Worm (Caenorhabditis elegans) whole organism, L1 larva: ENCODE data around the gene sma-3.
A peak's percentile ranks its signal among the peaks of the same experiment; 100 is the strongest.

Experiments
- C04F5.9 ChIP-seq: sonication (generic microtip); optimal IDR thresholded peaks from 2 replicates; lab custom pipeline; 2016; ENCODE audit warnings: missing genetic modification characterization, missing compliant biosample characterization
- C34B4.2 ChIP-seq: sonication (generic microtip); optimal IDR thresholded peaks from 2 replicates; lab custom pipeline; 2017; ENCODE audit warnings: mild to moderate bottlenecking, missing genetic modification characterization, missing compliant biosample characterization
- Y116A8C.19 ChIP-seq: sonication (generic microtip); optimal IDR thresholded peaks from 2 replicates; lab custom pipeline; 2016; ENCODE audit warnings: missing compliant biosample characterization, missing genetic modification characterization, borderline replicate concordance
- ama-1 ChIP-seq: fragments of 150-350 bp; optimal IDR thresholded peaks from 2 replicates; lab custom pipeline; 2014
- ceh-8 ChIP-seq: fragments of 200-800 bp; sonication (Bioruptor generic); optimal IDR thresholded peaks from 2 replicates; lab custom pipeline; 2018; ENCODE audit warnings: mild to moderate bottlenecking, missing genetic modification characterization, moderate library complexity, missing compliant biosample characterization
- ceh-82 ChIP-seq, 3 experiments: fragments of 150-350 bp in 1 of 3; sonication (generic microtip) in 2 of 3; optimal IDR thresholded peaks; 2 replicates each; lab custom pipeline; 2014 to 2017; ENCODE audit warnings: missing biosample characterization in 3 of 3, missing genetic modification characterization in 3 of 3
- ces-1 ChIP-seq: fragments of 150-350 bp; optimal IDR thresholded peaks from 2 replicates; lab custom pipeline; 2014; ENCODE audit warnings: missing biosample characterization, missing genetic modification reagents, missing genetic modification characterization
- dpl-1 ChIP-seq, 3 experiments: fragments of 150-350 bp in 2 of 3; sonication (generic microtip) in 1 of 3; optimal IDR thresholded peaks; 2 replicates each; lab custom pipeline; 2014 to 2017; ENCODE audit warnings: missing biosample characterization in 3 of 3, missing genetic modification characterization in 3 of 3, missing genetic modification reagents in 3 of 3
- dsc-1 ChIP-seq: sonication (generic microtip); optimal IDR thresholded peaks from 2 replicates; lab custom pipeline; 2016; ENCODE audit warnings: mild to moderate bottlenecking, missing genetic modification characterization, missing compliant biosample characterization
- efl-1 ChIP-seq, 4 experiments: fragments of 150-350 bp; optimal IDR thresholded peaks in 3 of 4; peaks in 1 of 4; 1 replicate in 1 of 4; 2 replicates in 3 of 4; lab custom pipeline; 2014; ENCODE audit warnings: missing biosample characterization in 2 of 4, missing genetic modification characterization in 2 of 4, missing genetic modification reagents in 2 of 4
- egl-13 ChIP-seq: sonication (generic microtip); optimal IDR thresholded peaks from 2 replicates; lab custom pipeline; 2016; ENCODE audit warnings: missing genotype, missing genetic modification reagents, missing genetic modification characterization, missing compliant biosample characterization
- elt-2 ChIP-seq: sonication (generic microtip); optimal IDR thresholded peaks from 2 replicates; lab custom pipeline; 2016; ENCODE audit warnings: missing genetic modification characterization, mild to moderate bottlenecking, inconsistent platforms, missing compliant biosample characterization, missing genetic modification reagents
- fkh-4 ChIP-seq: sonication (generic microtip); optimal IDR thresholded peaks from 2 replicates; lab custom pipeline; 2016; ENCODE audit warnings: missing compliant biosample characterization, missing genetic modification characterization, borderline replicate concordance
- fkh-8 ChIP-seq: sonication (generic microtip); optimal IDR thresholded peaks from 2 replicates; lab custom pipeline; 2016; ENCODE audit warnings: mild to moderate bottlenecking, missing genetic modification characterization, missing compliant biosample characterization
- hlh-17 ChIP-seq: fragments of 200-800 bp; sonication (Bioruptor generic); optimal IDR thresholded peaks from 2 replicates; lab custom pipeline; 2018; ENCODE audit warnings: missing genetic modification characterization, mild to moderate bottlenecking, missing compliant biosample characterization, moderate library complexity, borderline replicate concordance
- isw-1 ChIP-seq: fragments of 200-800 bp; sonication (Bioruptor generic); IDR thresholded peaks from 2 replicates; pipeline ENCODE4 v1.3.6; 2022; ENCODE audit warnings: missing genetic modification characterization, missing compliant biosample characterization
- lir-3 ChIP-seq: sonication (generic microtip); optimal IDR thresholded peaks from 2 replicates; lab custom pipeline; 2016; ENCODE audit warnings: mild to moderate bottlenecking, missing genetic modification characterization, moderate library complexity, missing compliant biosample characterization; ENCODE audit not compliant: poor library complexity
- mab-9 ChIP-seq: fragments of 200-800 bp; sonication (Bioruptor generic); IDR thresholded peaks from 2 replicates; pipeline ENCODE4 v1.3.6; 2022; ENCODE audit warnings: missing genetic modification reagents, missing genetic modification characterization, missing compliant biosample characterization
- mdl-1 ChIP-seq, 2 experiments: fragments of 150-350 bp; optimal IDR thresholded peaks; 2 replicates each; lab custom pipeline; 2014 to 2017; ENCODE audit warnings: missing biosample characterization in 2 of 2, missing genetic modification characterization in 2 of 2, inconsistent platforms in 1 of 2
- mef-2 ChIP-seq: fragments of 150-350 bp; optimal IDR thresholded peaks from 2 replicates; lab custom pipeline; 2014; ENCODE audit warnings: missing biosample characterization, missing genetic modification characterization
- mep-1 ChIP-seq: fragments of 150-350 bp; optimal IDR thresholded peaks from 2 replicates; lab custom pipeline; 2014; ENCODE audit warnings: missing biosample characterization, missing genetic modification characterization
- nhr-19 ChIP-seq: fragments of 200-800 bp; sonication (Bioruptor generic); conservative IDR thresholded peaks from 2 replicates; pipeline ENCODE4 v1.3.6; 2022; ENCODE audit warnings: missing genetic modification characterization, missing compliant biosample characterization
- nhr-20 ChIP-seq: sonication (generic microtip); optimal IDR thresholded peaks from 2 replicates; lab custom pipeline; 2016; ENCODE audit warnings: mild to moderate bottlenecking, missing genetic modification characterization, missing compliant biosample characterization
- nhr-47 ChIP-seq: sonication (generic microtip); optimal IDR thresholded peaks from 2 replicates; lab custom pipeline; 2016; ENCODE audit warnings: mild to moderate bottlenecking, missing genetic modification characterization, moderate library complexity, missing compliant biosample characterization
- nhr-71 ChIP-seq: sonication (generic microtip); optimal IDR thresholded peaks from 2 replicates; lab custom pipeline; 2016; ENCODE audit warnings: mild to moderate bottlenecking, missing genetic modification characterization, moderate library complexity, missing compliant biosample characterization
- nhr-85 ChIP-seq: sonication (generic microtip); peaks from one replicate; lab custom pipeline; 2016; ENCODE audit warnings: missing genetic modification characterization, inconsistent platforms, missing compliant biosample characterization
- nhr-90 ChIP-seq: sonication (generic microtip); optimal IDR thresholded peaks from 2 replicates; lab custom pipeline; 2016; ENCODE audit warnings: mild to moderate bottlenecking, missing genetic modification characterization, missing compliant biosample characterization; ENCODE audit not compliant: poor library complexity
- pax-3 ChIP-seq: fragments of 200-800 bp; sonication (Bioruptor generic); optimal IDR thresholded peaks from 2 replicates; lab custom pipeline; 2018; ENCODE audit warnings: mild to moderate bottlenecking, missing genetic modification characterization, moderate library complexity, missing compliant biosample characterization
- rnt-1 ChIP-seq: sonication (generic microtip); optimal IDR thresholded peaks from 2 replicates; lab custom pipeline; 2016; ENCODE audit warnings: mild to moderate bottlenecking, missing genetic modification characterization, moderate library complexity, missing compliant biosample characterization
- skn-1 ChIP-seq: fragments of 150-350 bp; optimal IDR thresholded peaks from 2 replicates; lab custom pipeline; 2014; ENCODE audit warnings: missing biosample characterization, missing genetic modification characterization
- sox-4 ChIP-seq: sonication (generic microtip); optimal IDR thresholded peaks from 2 replicates; lab custom pipeline; 2016; ENCODE audit warnings: missing genetic modification characterization, missing compliant biosample characterization
- sptf-1 ChIP-seq: fragments of 150-350 bp; optimal IDR thresholded peaks from 2 replicates; lab custom pipeline; 2014; ENCODE audit warnings: missing biosample characterization, missing genetic modification characterization
- tbx-2 ChIP-seq: sonication (generic microtip); optimal IDR thresholded peaks from 2 replicates; lab custom pipeline; 2016; ENCODE audit warnings: missing genetic modification characterization, missing compliant biosample characterization
- unc-130 ChIP-seq: fragments of 150-350 bp; optimal IDR thresholded peaks from 2 replicates; lab custom pipeline; 2017; ENCODE audit warnings: missing biosample characterization, missing genetic modification characterization, inconsistent platforms
- unc-30 ChIP-seq: sonication (generic microtip); optimal IDR thresholded peaks from 2 replicates; lab custom pipeline; 2017; ENCODE audit warnings: missing biosample characterization, missing genetic modification characterization
- unc-86 ChIP-seq: sonication (generic microtip); optimal IDR thresholded peaks from 2 replicates; lab custom pipeline; 2016; ENCODE audit warnings: missing genetic modification characterization, missing compliant biosample characterization
- vab-15 ChIP-seq: sonication (generic microtip); optimal IDR thresholded peaks from 2 replicates; lab custom pipeline; 2017; ENCODE audit warnings: missing genotype, mild to moderate bottlenecking, missing genetic modification characterization, missing compliant biosample characterization
- xbp-1 ChIP-seq: sonication (generic microtip); optimal IDR thresholded peaks from 2 replicates; lab custom pipeline; 2016; ENCODE audit warnings: missing genetic modification characterization, missing compliant biosample characterization
- zag-1 ChIP-seq: fragments of 150-350 bp; optimal IDR thresholded peaks from 2 replicates; lab custom pipeline; 2014; ENCODE audit warnings: missing biosample characterization, missing genetic modification characterization
- zip-4 ChIP-seq: fragments of 200-800 bp; sonication (Bioruptor generic); optimal IDR thresholded peaks from 2 replicates; lab custom pipeline; 2018; ENCODE audit warnings: mild to moderate bottlenecking, missing genetic modification characterization, moderate library complexity, missing compliant biosample characterization
- ztf-4 ChIP-seq: fragments of 150-350 bp; optimal IDR thresholded peaks from 2 replicates; lab custom pipeline; 2014; ENCODE audit warnings: missing biosample characterization, missing genetic modification characterization

sma-3 gene

DNA sequence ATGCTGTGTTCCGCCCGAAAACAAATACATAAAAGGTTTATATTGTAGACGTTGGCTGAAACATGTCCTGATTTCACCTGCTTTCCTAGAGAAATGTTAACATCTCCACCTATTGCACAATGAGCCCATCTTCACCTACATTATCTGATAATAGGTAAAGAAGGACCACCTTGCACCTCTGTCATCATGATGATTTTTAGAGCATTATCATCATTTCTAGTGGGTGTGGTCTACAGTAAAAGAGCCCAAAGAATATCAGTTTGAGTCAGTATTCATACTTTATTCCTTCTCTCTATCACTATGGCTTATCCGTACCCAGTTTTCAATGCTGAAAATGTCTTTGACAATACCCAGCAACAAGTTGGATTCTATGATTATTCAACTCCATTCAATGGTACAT is 20.4 kb upstream of the sma-3 start, which contains the start of gene med-2:
med-2 (plus strand) TSS at position 301 of the 400 bp plus-strand sequence.
- TF ChIP-seq zip-4 (GFP tag; lab: Kevin White, UChicago), result no peak
- TF ChIP-seq C04F5.9 (tag; lab: Kevin White, UChicago), result no peak
- no peak for TF ChIP-seq mep-1
- TF ChIP-seq nhr-90, result no peak
- TF ChIP-seq mef-2 (tag; lab: Kevin White, UChicago), result no peak
- TF ChIP-seq xbp-1 (tag; lab: Kevin White, UChicago), result no peak
- no peak for TF ChIP-seq nhr-20 (tag; lab: Kevin White, UChicago)
- no peak for TF ChIP-seq nhr-85
- no peak for TF ChIP-seq ama-1 (lab: Kevin White, UChicago)
- TF ChIP-seq rnt-1 (tag; lab: Kevin White, UChicago), result no peak
- no peak for TF ChIP-seq vab-15
- no peak for TF ChIP-seq fkh-4
- no peak for TF ChIP-seq tbx-2 (tag; lab: Kevin White, UChicago)
- TF ChIP-seq ces-1 (GFP tag; lab: Kevin White, UChicago), result no peak

ce11 chrIII:6881745-6882144 is 18.0 kb upstream of the sma-3 start:
- TF ChIP-seq efl-1 (optimal IDR thresholded peaks at IDR 0.05; lab: Kevin White, UChicago) (no peak), efl-1 (GFP tag; optimal IDR thresholded peaks at IDR 0.05 in 1 of 2; lab: Kevin White, UChicago) (peak in 1 of 2 experiments; percentile 63), dsc-1 (tag; lab: Kevin White, UChicago) (peak; percentile 56), dpl-1 (GFP tag; optimal IDR thresholded peaks at IDR 0.05; lab: Kevin White, UChicago) (no peak), fkh-8 (peak; percentile 63), lir-3 (tag; lab: Kevin White, UChicago) (no peak), nhr-85 (peak; percentile 8)

ce11 chrIII:6880797-6881196 is 17.0 kb upstream of the sma-3 start, which contains the start of gene K04C2.7:
TSS of gene K04C2.7 (plus strand) at chrIII:6881097.
- peak; percentile 49 for TF ChIP-seq fkh-8
- no peak for TF ChIP-seq mdl-1 (tag; optimal IDR thresholded peaks at IDR 0.05; lab: Kevin White, UChicago)
- peak; percentile 4 for TF ChIP-seq nhr-47 (tag; lab: Kevin White, UChicago)
- TF ChIP-seq sox-4, result no peak
- no peak for TF ChIP-seq ceh-82 (tag; optimal IDR thresholded peaks at IDR 0.05; lab: Kevin White, UChicago)
- TF ChIP-seq nhr-19 (GFP tag; lab: Robert Waterston, UW), result no peak
- no peak for TF ChIP-seq zag-1
- no peak for TF ChIP-seq unc-86 (tag; lab: Kevin White, UChicago)
- no peak for TF ChIP-seq nhr-85
- peak; percentile 3 for TF ChIP-seq ceh-8 (GFP tag; lab: Kevin White, UChicago)
- TF ChIP-seq nhr-71 (tag; lab: Kevin White, UChicago), result peak; percentile 9
- TF ChIP-seq fkh-4, result no peak
- TF ChIP-seq egl-13 (tag; lab: Kevin White, UChicago), result no peak
- TF ChIP-seq unc-30, result no peak
- TF ChIP-seq sptf-1, result no peak
- TF ChIP-seq elt-2 (tag; lab: Kevin White, UChicago), result no peak
- TF ChIP-seq isw-1 (GFP tag; lab: Robert Waterston, UW), result no peak
- TF ChIP-seq unc-130 (tag; lab: Kevin White, UChicago), result no peak
- TF ChIP-seq Y116A8C.19 (tag; lab: Kevin White, UChicago), result no peak
- TF ChIP-seq hlh-17, result no peak
- TF ChIP-seq mef-2 (tag; lab: Kevin White, UChicago), result no peak
- TF ChIP-seq ztf-4 (tag; lab: Kevin White, UChicago), result no peak
- TF ChIP-seq C34B4.2 (tag; lab: Kevin White, UChicago), result no peak
- TF ChIP-seq skn-1 (tag; lab: Kevin White, UChicago), result no peak
- no peak for TF ChIP-seq mab-9 (GFP tag; lab: Robert Waterston, UW)
- no peak for TF ChIP-seq lir-3 (tag; lab: Kevin White, UChicago)
- TF ChIP-seq dpl-1 (GFP tag; optimal IDR thresholded peaks at IDR 0.05; lab: Kevin White, UChicago), result no peak
- no peak for TF ChIP-seq pax-3
- peak; percentile 2 for TF ChIP-seq dsc-1 (tag; lab: Kevin White, UChicago)
